Worm (Caenorhabditis elegans) whole organism, mixed stage, embryonic: ENCODE measurements around the gene par-1.

Experiments used
- M03D4.4 ChIP-seq: sonication (generic microtip); optimal IDR thresholded peaks from 2 replicates; lab custom pipeline; 2017; ENCODE audit warnings: mild to moderate bottlenecking, missing genetic modification characterization, missing compliant biosample characterization
- bed-3 ChIP-seq: fragments of 200-800 bp; sonication (Bioruptor generic); optimal IDR thresholded peaks from 3 replicates; lab custom pipeline; 2018; ENCODE audit warnings: mild to moderate bottlenecking, missing genetic modification characterization, moderate library complexity, missing compliant biosample characterization
- blmp-1 ChIP-seq: fragments of 150-350 bp; optimal IDR thresholded peaks from 2 replicates; lab custom pipeline; 2014; ENCODE audit warnings: missing biosample characterization, missing genetic modification characterization
- ceh-39 ChIP-seq: fragments of 150-350 bp; optimal IDR thresholded peaks from 2 replicates; lab custom pipeline; 2014; ENCODE audit warnings: missing biosample characterization, missing genetic modification characterization
- ceh-43 ChIP-seq: fragments of 200-800 bp; sonication (Bioruptor generic); optimal IDR thresholded peaks from 2 replicates; lab custom pipeline; 2018; ENCODE audit warnings: mild to moderate bottlenecking, missing genetic modification characterization, moderate library complexity, missing compliant biosample characterization
- ces-1 ChIP-seq: fragments of 150-350 bp; optimal IDR thresholded peaks from 2 replicates; lab custom pipeline; 2014; ENCODE audit warnings: missing biosample characterization, missing genetic modification reagents, missing genetic modification characterization
- cnd-1 ChIP-seq: fragments of 200-800 bp; sonication (Bioruptor generic); optimal IDR thresholded peaks from 2 replicates; lab custom pipeline; 2018; ENCODE audit warnings: mild to moderate bottlenecking, missing genetic modification characterization, missing compliant biosample characterization
- drap-1 ChIP-seq: fragments of 200-800 bp; sonication (Bioruptor generic); optimal IDR thresholded peaks from 3 replicates; lab custom pipeline; 2018; ENCODE audit warnings: mild to moderate bottlenecking, missing genetic modification characterization, missing compliant biosample characterization
- elt-1 ChIP-seq: sonication (generic microtip); optimal IDR thresholded peaks from 2 replicates; lab custom pipeline; 2017; ENCODE audit warnings: missing genetic modification characterization, mild to moderate bottlenecking, missing compliant biosample characterization, antibody characterized with exemption, moderate library complexity, borderline replicate concordance; ENCODE audit not compliant: insufficient read depth
- elt-3 ChIP-seq: fragments of 150-350 bp; optimal IDR thresholded peaks from 2 replicates; lab custom pipeline; 2014; ENCODE audit warnings: missing biosample characterization, missing genetic modification characterization
- flh-1 ChIP-seq: fragments of 200-800 bp; sonication (Bioruptor generic); optimal IDR thresholded peaks from 2 replicates; lab custom pipeline; 2018; ENCODE audit warnings: mild to moderate bottlenecking, missing genetic modification characterization, moderate library complexity, missing compliant biosample characterization
- hlh-1 ChIP-seq: fragments of 150-350 bp; optimal IDR thresholded peaks from 2 replicates; lab custom pipeline; 2014; ENCODE audit warnings: missing biosample characterization, missing genetic modification reagents, missing genetic modification characterization
- lin-13 ChIP-seq: fragments of 150-350 bp; optimal IDR thresholded peaks from 2 replicates; lab custom pipeline; 2014; ENCODE audit warnings: missing biosample characterization, missing genetic modification characterization
- lin-32 ChIP-seq: fragments of 200-800 bp; sonication (Bioruptor generic); optimal IDR thresholded peaks from 2 replicates; lab custom pipeline; 2018; ENCODE audit warnings: mild to moderate bottlenecking, missing genetic modification characterization, missing compliant biosample characterization
- lsy-2 ChIP-seq: fragments of 150-350 bp; optimal IDR thresholded peaks from 2 replicates; lab custom pipeline; 2014; ENCODE audit warnings: missing biosample characterization, missing genetic modification characterization
- mab-5 ChIP-seq: fragments of 150-350 bp; optimal IDR thresholded peaks from 2 replicates; lab custom pipeline; 2014; ENCODE audit warnings: missing biosample characterization, missing genetic modification characterization
- mep-1 ChIP-seq: fragments of 150-350 bp; optimal IDR thresholded peaks from 2 replicates; lab custom pipeline; 2017; ENCODE audit warnings: missing biosample characterization, missing genetic modification reagents, missing genetic modification characterization, inconsistent platforms
- mls-2 ChIP-seq: sonication (generic microtip); optimal IDR thresholded peaks from 2 replicates; lab custom pipeline; 2016; ENCODE audit warnings: mild to moderate bottlenecking, missing genetic modification characterization, moderate library complexity, missing compliant biosample characterization
- nhr-12 ChIP-seq: fragments of 150-350 bp; optimal IDR thresholded peaks from 2 replicates; lab custom pipeline; 2014; ENCODE audit warnings: missing biosample characterization, missing genetic modification characterization
- nhr-2 ChIP-seq: fragments of 150-350 bp; optimal IDR thresholded peaks from 2 replicates; lab custom pipeline; 2014; ENCODE audit warnings: missing biosample characterization, missing genetic modification characterization
- nhr-237 ChIP-seq: fragments of 150-350 bp; optimal IDR thresholded peaks from 2 replicates; lab custom pipeline; 2014; ENCODE audit warnings: missing biosample characterization, missing genetic modification characterization
- nhr-28 ChIP-seq: fragments of 150-350 bp; optimal IDR thresholded peaks from 2 replicates; lab custom pipeline; 2014; ENCODE audit warnings: missing biosample characterization, missing genetic modification characterization
- nhr-76 ChIP-seq: sonication (generic microtip); optimal IDR thresholded peaks from 2 replicates; lab custom pipeline; 2017; ENCODE audit warnings: missing biosample characterization, missing genetic modification characterization
- pha-4 ChIP-seq: fragments of 150-350 bp; optimal IDR thresholded peaks from 2 replicates; lab custom pipeline; 2018; ENCODE audit warnings: missing biosample characterization, missing genetic modification reagents, missing genetic modification characterization
- sem-2 ChIP-seq: fragments of 200-800 bp; sonication (Bioruptor generic); optimal IDR thresholded peaks from 2 replicates; lab custom pipeline; 2018; ENCODE audit warnings: mild to moderate bottlenecking, missing genetic modification characterization, missing compliant biosample characterization
- snpc-4 ChIP-seq: fragments of 150-350 bp; optimal IDR thresholded peaks from 2 replicates; lab custom pipeline; 2014; ENCODE audit warnings: missing biosample characterization, missing genetic modification characterization
- sptf-1 ChIP-seq: sonication (generic microtip); optimal IDR thresholded peaks from 2 replicates; lab custom pipeline; 2017; ENCODE audit warnings: mild to moderate bottlenecking, missing genetic modification characterization, moderate library complexity, missing compliant biosample characterization
- tbx-8 ChIP-seq: fragments of 200-800 bp; sonication (Bioruptor generic); optimal IDR thresholded peaks from 2 replicates; lab custom pipeline; 2018; ENCODE audit warnings: mild to moderate bottlenecking, missing genetic modification characterization, moderate library complexity, missing compliant biosample characterization
- unc-120 ChIP-seq: sonication (generic microtip); optimal IDR thresholded peaks from 2 replicates; lab custom pipeline; 2017; ENCODE audit warnings: missing genetic modification characterization, missing compliant biosample characterization; ENCODE audit not compliant: poor library complexity, severe bottlenecking
- unc-39 ChIP-seq: fragments of 150-350 bp; optimal IDR thresholded peaks from 2 replicates; lab custom pipeline; 2014; ENCODE audit warnings: missing biosample characterization, missing genetic modification characterization
- unc-62 ChIP-seq: fragments of 150-350 bp; optimal IDR thresholded peaks from 2 replicates; lab custom pipeline; 2014; ENCODE audit warnings: missing biosample characterization, missing genetic modification reagents, missing genetic modification characterization
- zip-8 ChIP-seq: fragments of 150-350 bp; optimal IDR thresholded peaks from 2 replicates; lab custom pipeline; 2014; ENCODE audit warnings: missing biosample characterization, missing genetic modification characterization
- ztf-11 ChIP-seq: fragments of 150-350 bp; optimal IDR thresholded peaks from 2 replicates; lab custom pipeline; 2014; ENCODE audit warnings: missing biosample characterization, missing genetic modification characterization

Gene par-1

ce11 chrV:14162959-14163548 is 17.9 kb upstream of the par-1 start, which contains the start of gene srd-26:
srd-26 (minus strand) TSS chrV:14163009.
- no peak for TF ChIP-seq lin-32
- no peak for TF ChIP-seq unc-120
- TF ChIP-seq sem-2 (GFP tag; lab: Kevin White, UChicago) = no peak
- no peak for TF ChIP-seq unc-62
- TF ChIP-seq ztf-11 = no peak
- TF ChIP-seq lsy-2 = no peak
- TF ChIP-seq ceh-39 (tag; lab: Kevin White, UChicago) = no peak
- no peak for TF ChIP-seq ces-1
- no peak for TF ChIP-seq ceh-43 (GFP tag; lab: Kevin White, UChicago)
- TF ChIP-seq hlh-1 (tag; lab: Kevin White, UChicago) = no peak
- TF ChIP-seq lin-13 (tag; lab: Kevin White, UChicago) = no peak
- TF ChIP-seq M03D4.4 (tag; lab: Kevin White, UChicago) = no peak
- no peak for TF ChIP-seq nhr-2
- no peak for TF ChIP-seq bed-3 (GFP tag; lab: Kevin White, UChicago)

- TF ChIP-seq unc-39 (tag; lab: Kevin White, UChicago) (no peak), tbx-8 (GFP tag; lab: Kevin White, UChicago) (no peak), bed-3 (GFP tag; lab: Kevin White, UChicago) (no peak), blmp-1 (tag; lab: Kevin White, UChicago) (no peak), elt-3 (no peak), nhr-237 (tag; lab: Kevin White, UChicago) (no peak), ztf-11 (no peak), mep-1 (no peak), nhr-76 (no peak), sptf-1 (tag; lab: Kevin White, UChicago) (no peak), M03D4.4 (tag; lab: Kevin White, UChicago) (no peak), mls-2 (tag; lab: Kevin White, UChicago) (no peak), ceh-39 (tag; lab: Kevin White, UChicago) (no peak), unc-120 (no peak), nhr-28 (tag; lab: Kevin White, UChicago) (no peak)
Observed at ce11 chrV:14160698-14161097, 15.5 kb upstream of the par-1 start, which contains the start of gene cest-1.2. cest-1.2 (minus strand) TSS chrV:14160862.

ce11 chrV:14156468-14156867 is 11.3 kb upstream of the par-1 start, which contains the start of gene AH10.2:
AH10.2 (plus strand) TSS chrV:14156768.
- TF ChIP-seq bed-3 (GFP tag; lab: Kevin White, UChicago) = no peak
- TF ChIP-seq, all 35 proteins: peak for 0

ce11 chrV:14153615-14154014 is 8.4 kb upstream of the par-1 start:
- TF ChIP-seq zip-8 (tag; lab: Kevin White, UChicago) (no peak), cnd-1 (tag; lab: Kevin White, UChicago) (no peak), unc-120 (peak; percentile 91), hlh-1 (tag; lab: Kevin White, UChicago) (peak; percentile 99), bed-3 (GFP tag; lab: Kevin White, UChicago) (no peak), mab-5 (no peak), unc-62 (peak; percentile 67), M03D4.4 (tag; lab: Kevin White, UChicago) (no peak), snpc-4 (no peak), ceh-39 (tag; lab: Kevin White, UChicago) (no peak), unc-39 (tag; lab: Kevin White, UChicago) (no peak), flh-1 (no peak), pha-4 (tag; lab: Kevin White, UChicago) (no peak), nhr-2 (no peak)

- TF ChIP-seq nhr-237 (tag; lab: Kevin White, UChicago) (no peak), nhr-76 (no peak), ztf-11 (no peak), lin-13 (tag; lab: Kevin White, UChicago) (no peak), lsy-2 (no peak), sem-2 (GFP tag; lab: Kevin White, UChicago) (no peak), nhr-12 (tag; lab: Kevin White, UChicago) (no peak), lin-32 (no peak), cnd-1 (tag; lab: Kevin White, UChicago) (no peak), drap-1 (no peak), snpc-4 (no peak), bed-3 (GFP tag; lab: Kevin White, UChicago) (no peak), elt-1 (tag; lab: Kevin White, UChicago) (no peak), hlh-1 (tag; lab: Kevin White, UChicago) (no peak)
Observed at ce11 chrV:14150966-14151365, 5.8 kb upstream of the par-1 start.
